Worm (Caenorhabditis elegans) whole organism, L4/young adult: Measurements from ENCODE around the gene Y48E1B.8.

ENCODE experiments used
- W03F9.2 ChIP-seq: fragments of 150-350 bp; optimal IDR thresholded peaks from 2 replicates; lab custom pipeline; 2014; ENCODE audit warnings: missing biosample characterization, missing genetic modification characterization
- dao-5 ChIP-seq: sonication (generic microtip); optimal IDR thresholded peaks from 2 replicates; lab custom pipeline; 2016; ENCODE audit warnings: missing genotype, missing genetic modification characterization, moderate library complexity, missing compliant biosample characterization
- him-1 ChIP-seq: sonication (generic microtip); optimal IDR thresholded peaks from 2 replicates; lab custom pipeline; 2016; ENCODE audit warnings: missing genotype, missing genetic modification reagents, missing genetic modification characterization, missing compliant biosample characterization

ce11 chrII:13575018-13575948, 10.2 kb upstream of the Y48E1B.8 start, which contains the start of the genes mrpl-37 and lin-38:
- TF ChIP-seq him-1 (tag; lab: Kevin White, UChicago): no peak
- no peak for TF ChIP-seq W03F9.2 (tag; lab: Kevin White, UChicago)
- no peak for TF ChIP-seq dao-5
